Fruit fly (Drosophila melanogaster) whole organism, wandering third instar larva: ENCODE results near the gene Mau2.

Experiments used
- Abd-B ChIP-seq: fragments of >200 bp; optimal IDR thresholded peaks from 2 replicates; lab custom pipeline; 2017; ENCODE audit warnings: missing biosample characterization, missing genetic modification characterization
- CG9705 ChIP-seq: fragments of 200-800 bp; sonication (Bioruptor generic); optimal IDR thresholded peaks from 2 replicates; lab custom pipeline; 2018; ENCODE audit warnings: missing biosample characterization, mild to moderate bottlenecking, missing genetic modification characterization
- CrebA ChIP-seq: fragments of 200-800 bp; sonication (Bioruptor generic); optimal IDR thresholded peaks from 2 replicates; lab custom pipeline; 2016; ENCODE audit warnings: missing biosample characterization, mild to moderate bottlenecking, missing genetic modification characterization, borderline replicate concordance
- Dif ChIP-seq: fragments of 200-275, 200-300 bp; sonication (Bioruptor generic); optimal IDR thresholded peaks from 2 replicates; lab custom pipeline; 2018; ENCODE audit warnings: missing biosample characterization, missing genetic modification characterization; ENCODE audit not compliant: partially characterized antibody
- GATAd ChIP-seq: sonication (Bioruptor generic); optimal IDR thresholded peaks from 2 replicates; lab custom pipeline; 2016; ENCODE audit warnings: missing biosample characterization, missing genetic modification characterization
- HLH106 ChIP-seq: fragments of 200-800 bp; optimal IDR thresholded peaks from 3 replicates; lab custom pipeline; 2019; ENCODE audit warnings: missing biosample characterization, mild to moderate bottlenecking, missing genetic modification characterization, moderate library complexity
- Hr83 ChIP-seq: fragments of 200-300 bp; sonication (Bioruptor generic); optimal IDR thresholded peaks from 2 replicates; lab custom pipeline; 2016; ENCODE audit warnings: missing biosample characterization, mild to moderate bottlenecking, missing genetic modification characterization, moderate library complexity; ENCODE audit not compliant: poor library complexity, severe bottlenecking
- Mio ChIP-seq: sonication (Bioruptor generic); optimal IDR thresholded peaks from 2 replicates; lab custom pipeline; 2016; ENCODE audit warnings: missing biosample characterization, missing genetic modification characterization
- OdsH ChIP-seq: fragments of 200-800 bp; sonication (Bioruptor generic); optimal IDR thresholded peaks from 2 replicates; lab custom pipeline; 2016; ENCODE audit warnings: missing biosample characterization, mild to moderate bottlenecking, missing genetic modification characterization
- Rel ChIP-seq, 2 experiments: fragments of 200-800 bp; sonication (Bioruptor generic) in 1 of 2; optimal IDR thresholded peaks; 2 replicates in 1 of 2; 3 replicates in 1 of 2; lab custom pipeline; 2016 to 2019; ENCODE audit warnings: mild to moderate bottlenecking in 2 of 2, missing biosample characterization in 2 of 2, missing genetic modification characterization in 2 of 2, moderate library complexity in 1 of 2
- br ChIP-seq: fragments of 200-800 bp; sonication (Bioruptor generic); optimal IDR thresholded peaks from 2 replicates; lab custom pipeline; 2016; ENCODE audit warnings: missing biosample characterization, missing genetic modification characterization
- ey ChIP-seq: fragments of 200-800 bp; sonication (Bioruptor generic); optimal IDR thresholded peaks from 2 replicates; lab custom pipeline; 2016; ENCODE audit warnings: missing biosample characterization, missing genetic modification characterization
- foxo ChIP-seq, 2 experiments: fragments of 200-800 bp; sonication (Bioruptor generic); optimal IDR thresholded peaks; 2 replicates in 1 of 2; 3 replicates in 1 of 2; lab custom pipeline; 2016 to 2017; ENCODE audit warnings: missing biosample characterization in 2 of 2, missing genetic modification characterization in 2 of 2
- fru ChIP-seq: fragments of 200-800 bp; sonication (Bioruptor generic); optimal IDR thresholded peaks from 3 replicates; lab custom pipeline; 2016; ENCODE audit warnings: missing biosample characterization, mild to moderate bottlenecking, missing genetic modification characterization
- h ChIP-seq: fragments of 200-800 bp; sonication (Bioruptor generic); optimal IDR thresholded peaks from 3 replicates; lab custom pipeline; 2016; ENCODE audit warnings: missing biosample characterization, mild to moderate bottlenecking, missing genetic modification characterization
- jim ChIP-seq: fragments of 175-275, 200-325 bp; sonication (Bioruptor generic); optimal IDR thresholded peaks from 2 replicates; lab custom pipeline; 2016; ENCODE audit warnings: missing biosample characterization, mild to moderate bottlenecking, missing genetic modification characterization
- psq ChIP-seq: fragments of 200-800 bp; sonication (Bioruptor generic); optimal IDR thresholded peaks from 3 replicates; lab custom pipeline; 2017; ENCODE audit warnings: missing biosample characterization, mild to moderate bottlenecking, missing genetic modification characterization, moderate library complexity
- sv ChIP-seq: fragments of 200-800 bp; sonication (Bioruptor generic); optimal IDR thresholded peaks from 3 replicates; lab custom pipeline; 2016; ENCODE audit warnings: missing biosample characterization, missing genetic modification characterization
- tai ChIP-seq: sonication (Bioruptor generic); optimal IDR thresholded peaks from 2 replicates; lab custom pipeline; 2016; ENCODE audit warnings: missing biosample characterization, missing genetic modification characterization
- usp ChIP-seq: fragments of >200 bp; optimal IDR thresholded peaks from 2 replicates; lab custom pipeline; 2017; ENCODE audit warnings: missing biosample characterization, missing genetic modification characterization
- woc ChIP-seq: sonication (Bioruptor generic); optimal IDR thresholded peaks from 2 replicates; lab custom pipeline; 2016; ENCODE audit warnings: missing biosample characterization, mild to moderate bottlenecking, missing genetic modification characterization

The Mau2 gene

dm6 chr3R:15249037-15249436, 40.0 kb downstream of the Mau2 start, which contains the start of gene Amt:
Amt (minus strand) TSS chr3R:15249137.
- TF ChIP-seq CG9705 (GFP tag; lab: Kevin White, UChicago) (no peak), Abd-B (GFP tag; lab: Kevin White, UChicago) (no peak), woc (no peak), usp (no peak), Hr83 (GFP tag; lab: Kevin White, UChicago) (no peak), GATAd (GFP tag; lab: Kevin White, UChicago) (no peak), tai (GFP tag; lab: Kevin White, UChicago) (no peak), Rel (GFP tag; optimal IDR thresholded peaks at IDR 0.05; lab: Kevin White, UChicago) (no peak), Rel (tag; optimal IDR thresholded peaks at IDR 0.05; lab: Kevin White, UChicago) (no peak), jim (GFP tag; lab: Kevin White, UChicago) (no peak), Mio (GFP tag; lab: Kevin White, UChicago) (no peak)

- TF ChIP-seq tai (GFP tag; lab: Kevin White, UChicago) (no peak), woc (no peak), foxo (GFP tag; optimal IDR thresholded peaks at IDR 0.05; lab: Kevin White, UChicago) (no peak), Hr83 (GFP tag; lab: Kevin White, UChicago) (no peak), CrebA (GFP tag; lab: Kevin White, UChicago) (no peak), jim (GFP tag; lab: Kevin White, UChicago) (no peak), HLH106 (tag; lab: Kevin White, UChicago) (no peak), br (no peak), usp (no peak), sv (no peak)
These were observed 40.7 kb downstream of the Mau2 start, which contains the start of gene CG42404 for dm6 chr3R:15249735-15250134. CG42404 (plus strand) TSS chr3R:15250094.

- TF ChIP-seq fru (GFP tag; lab: Kevin White, UChicago) = peak; percentile 60
- peak; percentile 14 for TF ChIP-seq br
- TF ChIP-seq h (GFP tag; lab: Kevin White, UChicago) = no peak
- peak; percentile 30 for TF ChIP-seq sv
- peak; percentile 11 for TF ChIP-seq Dif
- no peak for TF ChIP-seq Abd-B (GFP tag; lab: Kevin White, UChicago)
- peak; percentile 55 for TF ChIP-seq OdsH
- TF ChIP-seq HLH106 (tag; lab: Kevin White, UChicago) = peak; percentile 61
- peak; percentile 61 for TF ChIP-seq psq (GFP tag; lab: Kevin White, UChicago)
- peak; percentile 37 for TF ChIP-seq ey (GFP tag; lab: Kevin White, UChicago)
- TF ChIP-seq foxo (GFP tag; optimal IDR thresholded peaks at IDR 0.05; lab: Kevin White, UChicago) = no peak
- TF ChIP-seq, all 38 proteins: peak for 8
These were observed 41.5 kb downstream of the Mau2 start for dm6 chr3R:15250454-15250853.
